Worm (Caenorhabditis elegans) whole organism, L2 larva: Measurements from ENCODE around the gene R11E3.2.

ENCODE experiments used
- C34F6.9 ChIP-seq: fragments of 150-350 bp; optimal IDR thresholded peaks from 2 replicates; lab custom pipeline; 2014; ENCODE audit warnings: missing biosample characterization, missing genetic modification characterization
- aly-2 ChIP-seq: fragments of 150-350 bp; optimal IDR thresholded peaks from 2 replicates; lab custom pipeline; 2014; ENCODE audit warnings: missing biosample characterization, missing genetic modification characterization
- blmp-1 ChIP-seq: sonication (generic microtip); optimal IDR thresholded peaks from 2 replicates; lab custom pipeline; 2017; ENCODE audit warnings: missing genetic modification characterization, mild to moderate bottlenecking, missing compliant biosample characterization, antibody characterized with exemption, moderate library complexity; ENCODE audit not compliant: insufficient read depth
- gmeb-1 ChIP-seq: fragments of 150-350 bp; optimal IDR thresholded peaks from 2 replicates; lab custom pipeline; 2014; ENCODE audit warnings: missing biosample characterization, missing genetic modification characterization
- lsy-2 ChIP-seq, 2 experiments: fragments of 150-350 bp in 1 of 2; sonication (generic microtip) in 1 of 2; optimal IDR thresholded peaks; 2 replicates each; lab custom pipeline; 2014 to 2017; ENCODE audit warnings: missing biosample characterization in 2 of 2, missing genetic modification characterization in 2 of 2
- mdl-1 ChIP-seq, 2 experiments: fragments of 150-350 bp in 1 of 2; sonication (generic microtip) in 1 of 2; optimal IDR thresholded peaks; 2 replicates each; lab custom pipeline; 2017; ENCODE audit warnings: missing biosample characterization in 2 of 2, missing genetic modification characterization in 2 of 2
- nhr-11 ChIP-seq: fragments of 150-350 bp; optimal IDR thresholded peaks from 2 replicates; lab custom pipeline; 2014; ENCODE audit warnings: missing biosample characterization, missing genetic modification characterization
- nhr-12 ChIP-seq: fragments of 150-350 bp; optimal IDR thresholded peaks from 2 replicates; lab custom pipeline; 2014; ENCODE audit warnings: missing biosample characterization, missing genetic modification characterization
- ztf-11 ChIP-seq: sonication (generic microtip); optimal IDR thresholded peaks from 2 replicates; lab custom pipeline; 2017; ENCODE audit warnings: missing biosample characterization, missing genetic modification characterization

DNA sequence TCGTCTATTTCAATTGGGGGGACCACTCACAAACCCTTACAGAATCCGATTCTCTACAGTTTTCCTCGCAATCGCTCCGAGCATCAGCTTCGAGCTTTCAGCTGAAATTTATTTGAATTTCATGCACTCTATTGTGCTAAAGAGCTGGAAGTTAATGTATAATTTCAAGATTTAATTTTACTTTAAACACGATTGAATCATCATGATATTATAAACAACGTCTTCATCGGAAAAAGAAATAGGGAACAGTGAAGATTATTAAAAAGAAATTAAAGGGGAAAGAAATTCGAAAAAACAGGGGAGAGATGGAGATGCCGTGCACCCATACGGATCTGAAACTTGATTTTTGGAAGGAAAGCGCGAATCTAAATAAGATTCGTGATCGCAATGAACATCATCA is 27.7 kb upstream of the R11E3.2 start, which contains the start of gene hoe-1:
- no peak for TF ChIP-seq aly-2
- TF ChIP-seq C34F6.9 (tag; lab: Kevin White, UChicago), result no peak
- no peak for TF ChIP-seq nhr-12
- TF ChIP-seq blmp-1 (tag; lab: Kevin White, UChicago), result no peak
- TF ChIP-seq mdl-1 (tag; optimal IDR thresholded peaks at IDR 0.05; lab: Kevin White, UChicago), result no peak
- TF ChIP-seq lsy-2 (tag; optimal IDR thresholded peaks at IDR 0.05; lab: Kevin White, UChicago), result no peak
- TF ChIP-seq ztf-11 (tag; lab: Kevin White, UChicago), result no peak
- no peak for TF ChIP-seq nhr-11 (tag; lab: Kevin White, UChicago)
- TF ChIP-seq gmeb-1 (tag; lab: Kevin White, UChicago), result no peak
